Fruit fly (Drosophila melanogaster) whole organism, embryonic: ENCODE data around the gene msps.

Source experiments
- Atf6 ChIP-seq: fragments of 200-800 bp; sonication (Bioruptor generic); IDR thresholded peaks from 2 replicates; pipeline ENCODE4 v1.3.6; 2022; ENCODE audit warnings: missing biosample characterization, missing genetic modification characterization
- B-H1 ChIP-seq: fragments of 200-800 bp; sonication (Bioruptor generic); IDR thresholded peaks from 3 replicates; pipeline ENCODE4 v1.3.6; 2022; ENCODE audit warnings: missing biosample characterization, missing genetic modification characterization
- Bdp1 ChIP-seq: fragments of 200-800 bp; sonication (Bioruptor generic); optimal IDR thresholded peaks from 3 replicates; lab custom pipeline; 2016; ENCODE audit warnings: missing biosample characterization, missing genetic modification characterization
- CG10654 ChIP-seq: fragments of 200-800 bp; sonication (Bioruptor generic); optimal IDR thresholded peaks from 2 replicates; lab custom pipeline; 2016; ENCODE audit warnings: missing biosample characterization, missing genetic modification characterization
- CG11560 ChIP-seq: fragments of 200-800 bp; sonication (Bioruptor generic); IDR thresholded peaks from 3 replicates; pipeline ENCODE4 v1.3.6; 2022; ENCODE audit warnings: missing biosample characterization, missing genetic modification characterization
- CG15514 ChIP-seq: fragments of 200-800 bp; sonication (Bioruptor generic); optimal IDR thresholded peaks from 3 replicates; lab custom pipeline; 2017; ENCODE audit warnings: missing biosample characterization, missing genetic modification characterization, mild to moderate bottlenecking, moderate library complexity, missing genetic modification reagents
- CG1603 ChIP-seq: fragments of 200-800 bp; sonication (Bioruptor generic); optimal IDR thresholded peaks from 2 replicates; lab custom pipeline; 2019; ENCODE audit warnings: missing biosample characterization, mild to moderate bottlenecking, missing genetic modification characterization, moderate library complexity
- CG17186 ChIP-seq: fragments of 200-800 bp; sonication (Bioruptor generic); optimal IDR thresholded peaks from 3 replicates; lab custom pipeline; 2017; ENCODE audit warnings: missing biosample characterization, missing genetic modification reagents, missing genetic modification characterization
- CG17385 ChIP-seq: fragments of 200-800 bp; sonication (Bioruptor generic); optimal IDR thresholded peaks from 3 replicates; lab custom pipeline; 2018; ENCODE audit warnings: missing biosample characterization, mild to moderate bottlenecking, missing genetic modification characterization
- CG17802 ChIP-seq: fragments of 200-800 bp; sonication (Bioruptor generic); optimal IDR thresholded peaks from 2 replicates; lab custom pipeline; 2018; ENCODE audit warnings: missing biosample characterization, mild to moderate bottlenecking, missing genetic modification characterization, moderate library complexity
- CG31224 ChIP-seq: fragments of 200-800 bp; sonication (Bioruptor generic); IDR thresholded peaks from 2 replicates; pipeline ENCODE4 v1.3.6; 2022; ENCODE audit warnings: missing biosample characterization, missing genetic modification characterization
- CG3163 ChIP-seq: fragments of 200-800 bp; sonication (Bioruptor generic); optimal IDR thresholded peaks from 3 replicates; lab custom pipeline; 2016; ENCODE audit warnings: missing biosample characterization, missing genetic modification characterization
- CG3847 ChIP-seq: fragments of 200-800 bp; sonication (Bioruptor generic); IDR thresholded peaks from 2 replicates; pipeline ENCODE4 v1.3.6; 2022; ENCODE audit warnings: missing biosample characterization, missing genetic modification characterization
- CG3995 ChIP-seq: fragments of 200-800 bp; sonication (Bioruptor generic); optimal IDR thresholded peaks from 3 replicates; lab custom pipeline; 2016; ENCODE audit warnings: missing biosample characterization, missing genetic modification characterization
- CG5245 ChIP-seq: fragments of 200-800 bp; sonication (Bioruptor generic); optimal IDR thresholded peaks from 3 replicates; lab custom pipeline; 2016; ENCODE audit warnings: missing biosample characterization, missing genetic modification characterization
- CG7372 ChIP-seq: fragments of 200-800 bp; sonication (Bioruptor generic); IDR thresholded peaks from 2 replicates; pipeline ENCODE4 v1.3.6; 2022; ENCODE audit warnings: missing biosample characterization, missing genetic modification characterization
- CG9727 ChIP-seq: fragments of 200-800 bp; sonication (Bioruptor generic); optimal IDR thresholded peaks from 3 replicates; lab custom pipeline; 2017; ENCODE audit warnings: missing biosample characterization, mild to moderate bottlenecking, missing genetic modification characterization
- Ets65A ChIP-seq: fragments of 200-800 bp; sonication (Bioruptor generic); peaks from one replicate; lab custom pipeline; 2016; ENCODE audit warnings: missing biosample characterization, missing genetic modification characterization
- HLHmδ ChIP-seq: fragments of 200-800 bp; sonication (Bioruptor generic); optimal IDR thresholded peaks from 2 replicates; lab custom pipeline; 2018; ENCODE audit warnings: missing biosample characterization, mild to moderate bottlenecking, missing genetic modification characterization, moderate library complexity
- Med ChIP-seq: fragments of 200-800 bp; sonication (Bioruptor generic); peaks from one replicate; lab custom pipeline; 2016; ENCODE audit warnings: missing biosample characterization, missing genetic modification characterization, mild to moderate bottlenecking, inconsistent platforms, moderate library complexity
- NC2α ChIP-seq: fragments of 200-800 bp; sonication (Bioruptor generic); optimal IDR thresholded peaks from 2 replicates; lab custom pipeline; 2016; ENCODE audit warnings: missing biosample characterization, missing genetic modification characterization
- NFAT ChIP-seq: fragments of 200-800 bp; sonication (Bioruptor generic); IDR thresholded peaks from 2 replicates; pipeline ENCODE4 v1.3.6; 2022; ENCODE audit warnings: missing biosample characterization, missing genetic modification characterization
- NK7.1 ChIP-seq: fragments of 200-800 bp; sonication (Bioruptor generic); optimal IDR thresholded peaks from 3 replicates; lab custom pipeline; 2016; ENCODE audit warnings: missing biosample characterization, missing genetic modification characterization
- Oaz ChIP-seq: fragments of 200-800 bp; sonication (Bioruptor generic); IDR thresholded peaks from 2 replicates; pipeline ENCODE4 v1.3.6; 2022; ENCODE audit warnings: missing biosample characterization, missing genetic modification characterization
- Oli ChIP-seq: fragments of 200-800 bp; sonication (Bioruptor generic); optimal IDR thresholded peaks from 2 replicates; lab custom pipeline; 2018; ENCODE audit warnings: missing biosample characterization, mild to moderate bottlenecking, missing genetic modification characterization, moderate library complexity
- Sry-δ ChIP-seq: fragments of 200-800 bp; sonication (Bioruptor generic); optimal IDR thresholded peaks from 2 replicates; lab custom pipeline; 2016; ENCODE audit warnings: missing biosample characterization, missing genetic modification characterization
- ac ChIP-seq: fragments of 200-800 bp; sonication (Bioruptor generic); optimal IDR thresholded peaks from 3 replicates; lab custom pipeline; 2017; ENCODE audit warnings: missing biosample characterization, mild to moderate bottlenecking, missing genetic modification characterization
- ara ChIP-seq: fragments of 200-800 bp; sonication (Bioruptor generic); IDR thresholded peaks from 2 replicates; pipeline ENCODE4 v1.3.6; 2022; ENCODE audit warnings: missing biosample characterization, missing genetic modification characterization
- bcd ChIP-seq: fragments of 200-800 bp; sonication (Bioruptor generic); optimal IDR thresholded peaks from 2 replicates; lab custom pipeline; 2017; ENCODE audit warnings: missing biosample characterization, mild to moderate bottlenecking, missing genetic modification characterization
- bsh ChIP-seq, 2 experiments: fragments of 200-800 bp; sonication (Bioruptor generic); optimal IDR thresholded peaks; 2 replicates each; lab custom pipeline; 2017 to 2018; ENCODE audit warnings: mild to moderate bottlenecking in 2 of 2, missing biosample characterization in 2 of 2, missing genetic modification characterization in 2 of 2, moderate library complexity in 1 of 2
- cad ChIP-seq: fragments of >200 bp; optimal IDR thresholded peaks from 2 replicates; lab custom pipeline; 2017; ENCODE audit warnings: missing biosample characterization, missing genetic modification characterization
- caup ChIP-seq: fragments of 200-800 bp; sonication (Bioruptor generic); optimal IDR thresholded peaks from 3 replicates; lab custom pipeline; 2017; ENCODE audit warnings: missing biosample characterization, mild to moderate bottlenecking, missing genetic modification characterization, moderate library complexity; ENCODE audit not compliant: severe bottlenecking
- chif ChIP-seq, 2 experiments: fragments of 200-800 bp; sonication (Bioruptor generic); optimal IDR thresholded peaks; 3 replicates each; lab custom pipeline; 2016; ENCODE audit warnings: missing biosample characterization in 2 of 2, missing genetic modification characterization in 2 of 2
- chinmo ChIP-seq: fragments of 200-800 bp; sonication (Bioruptor generic); IDR thresholded peaks from 4 replicates; pipeline ENCODE4 v1.3.6; 2022; ENCODE audit warnings: missing biosample characterization, missing genetic modification characterization; ENCODE audit not compliant: partially characterized antibody
- da ChIP-seq: fragments of 200-800 bp; sonication (Bioruptor generic); optimal IDR thresholded peaks from 2 replicates; lab custom pipeline; 2016; ENCODE audit warnings: missing biosample characterization, missing genetic modification characterization
- dpn ChIP-seq, 2 experiments: fragments of 200-800 bp; sonication (Bioruptor generic); optimal IDR thresholded peaks; 3 replicates each; lab custom pipeline; 2016; ENCODE audit warnings: missing biosample characterization in 2 of 2, missing genetic modification characterization in 2 of 2
- gfzf ChIP-seq: fragments of 200-800 bp; sonication (Bioruptor generic); optimal IDR thresholded peaks from 2 replicates; lab custom pipeline; 2016; ENCODE audit warnings: missing biosample characterization, mild to moderate bottlenecking, missing genetic modification characterization, moderate library complexity
- grn ChIP-seq: fragments of 200-800 bp; sonication (Bioruptor generic); optimal IDR thresholded peaks from 3 replicates; lab custom pipeline; 2017; ENCODE audit warnings: missing biosample characterization, missing genetic modification characterization
- ham ChIP-seq: fragments of 200-800 bp; sonication (Bioruptor generic); IDR thresholded peaks from 2 replicates; pipeline ENCODE4 v1.3.6; 2022; ENCODE audit warnings: missing biosample characterization, missing genetic modification characterization
- jumu ChIP-seq: fragments of 200-800 bp; sonication (Bioruptor generic); optimal IDR thresholded peaks from 3 replicates; lab custom pipeline; 2016; ENCODE audit warnings: missing biosample characterization, missing genetic modification characterization
- nau ChIP-seq: fragments of 200-800 bp; sonication (Bioruptor generic); optimal IDR thresholded peaks from 3 replicates; lab custom pipeline; 2017; ENCODE audit warnings: missing biosample characterization, mild to moderate bottlenecking, missing genetic modification characterization, missing genetic modification reagents
- repo ChIP-seq: fragments of 200-800 bp; sonication (Bioruptor generic); optimal IDR thresholded peaks from 2 replicates; lab custom pipeline; 2016; ENCODE audit warnings: missing biosample characterization, missing genetic modification characterization
- row ChIP-seq: fragments of 200-800 bp; sonication (Bioruptor generic); IDR thresholded peaks from 3 replicates; pipeline ENCODE4 v1.3.6; 2022; ENCODE audit warnings: missing biosample characterization, missing genetic modification characterization
- slou ChIP-seq: fragments of 200-800 bp; sonication (Bioruptor generic); optimal IDR thresholded peaks from 3 replicates; lab custom pipeline; 2016; ENCODE audit warnings: missing biosample characterization, missing genetic modification characterization
- so ChIP-seq: fragments of 200-800 bp; sonication (Bioruptor generic); IDR thresholded peaks from 3 replicates; pipeline ENCODE4 v1.3.6; 2022; ENCODE audit warnings: missing biosample characterization, missing genetic modification characterization
- sqz ChIP-seq: fragments of 200-800 bp; sonication (Bioruptor generic); optimal IDR thresholded peaks from 3 replicates; lab custom pipeline; 2018; ENCODE audit warnings: missing biosample characterization, mild to moderate bottlenecking, missing genetic modification characterization
- tap ChIP-seq: fragments of 200-800 bp; optimal IDR thresholded peaks from 3 replicates; lab custom pipeline; 2019; ENCODE audit warnings: missing biosample characterization, mild to moderate bottlenecking, missing genetic modification characterization, moderate library complexity
- tll ChIP-seq, 2 experiments: fragments of 200-800 bp in 1 of 2; fragments of >200 bp in 1 of 2; sonication (Bioruptor generic) in 1 of 2; optimal IDR thresholded peaks; 2 replicates each; lab custom pipeline; 2017 to 2019; ENCODE audit warnings: missing biosample characterization in 2 of 2, missing genetic modification characterization in 2 of 2, mild to moderate bottlenecking in 1 of 2, moderate library complexity in 1 of 2
- tup ChIP-seq: fragments of 200-800 bp; sonication (Bioruptor generic); optimal IDR thresholded peaks from 2 replicates; lab custom pipeline; 2016; ENCODE audit warnings: missing biosample characterization, mild to moderate bottlenecking, missing genetic modification characterization, moderate library complexity

The msps gene

DNA sequence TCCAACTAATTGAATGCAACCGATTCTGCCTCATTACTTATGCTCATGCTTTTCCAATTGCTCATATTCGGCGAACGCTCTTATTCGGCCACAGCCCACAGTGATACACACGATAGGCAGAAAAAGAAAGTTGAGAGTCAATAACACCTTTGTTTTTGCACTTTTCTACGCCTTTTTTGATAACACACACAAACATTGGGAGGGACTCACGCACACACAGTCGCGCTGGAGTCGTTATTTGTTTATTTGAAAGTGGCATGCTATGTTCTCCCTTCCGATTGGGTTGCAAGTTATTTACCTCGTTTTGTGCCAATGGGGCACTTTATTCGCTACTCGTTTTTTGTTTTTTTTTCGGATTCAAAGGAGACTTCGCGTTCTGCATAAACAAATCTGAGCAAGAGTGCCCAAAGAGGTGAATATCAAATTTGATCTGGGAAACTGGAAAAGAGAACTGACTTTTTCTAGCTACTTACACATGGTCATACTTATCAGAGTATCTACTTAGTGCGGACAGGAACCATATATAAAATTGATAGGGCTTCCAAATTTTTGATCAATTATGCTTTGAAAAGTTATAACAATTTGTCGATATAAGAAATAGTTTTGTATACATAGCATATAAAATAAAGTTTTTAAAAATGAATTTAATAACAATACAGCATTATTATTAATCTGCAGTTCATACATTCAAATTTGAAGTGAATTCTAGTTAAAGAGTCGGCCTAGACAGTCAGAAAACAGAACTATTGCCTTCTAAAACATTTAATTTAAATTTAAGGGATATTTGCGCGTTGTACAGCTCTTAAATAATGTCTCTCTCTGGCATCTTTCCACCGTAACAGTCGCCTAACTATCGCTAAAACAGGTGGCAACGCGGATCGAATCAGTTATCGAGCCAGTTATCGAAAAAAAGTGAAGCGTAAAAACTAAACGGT is 48.0 kb downstream of the msps start, which contains the start of the genes Mhcl and Akt (continued):
- TF ChIP-seq Oli = no peak
- peak; percentile 49 for TF ChIP-seq CG1603 (tag; lab: Kevin White, UChicago)
- TF ChIP-seq Atf6 = no peak
- no peak for TF ChIP-seq tll (GFP tag; optimal IDR thresholded peaks at IDR 0.05; lab: Kevin White, UChicago)
- no peak for TF ChIP-seq CG7372 (GFP tag; lab: Robert Waterston, UW)
- peak; percentile 98 for TF ChIP-seq CG15514 (GFP tag; lab: Kevin White, UChicago)
- TF ChIP-seq CG17385 (GFP tag; lab: Kevin White, UChicago) = no peak
- no peak for TF ChIP-seq NK7.1 (GFP tag; lab: Kevin White, UChicago)
- TF ChIP-seq Med (GFP tag; lab: Kevin White, UChicago) = no peak
- TF ChIP-seq ara (GFP tag; lab: Robert Waterston, UW) = no peak
- TF ChIP-seq caup (GFP tag; lab: Kevin White, UChicago) = no peak
- TF ChIP-seq bcd = no peak
- no peak for TF ChIP-seq da (GFP tag; lab: Kevin White, UChicago)
- no peak for TF ChIP-seq Bdp1 (GFP tag; lab: Kevin White, UChicago)
- TF ChIP-seq CG31224 (GFP tag; lab: Robert Waterston, UW) = no peak
- TF ChIP-seq repo = no peak
- TF ChIP-seq sqz = peak; percentile 30
- no peak for TF ChIP-seq B-H1 (GFP tag; lab: Robert Waterston, UW)
- TF ChIP-seq chif (GFP tag; optimal IDR thresholded peaks at IDR 0.05; lab: Kevin White, UChicago) = no peak
- TF ChIP-seq ac (GFP tag; lab: Kevin White, UChicago) = no peak
- peak; percentile 18 for TF ChIP-seq Ets65A
- no peak for TF ChIP-seq nau
- peak; percentile 10 for TF ChIP-seq slou
- TF ChIP-seq NC2α (GFP tag; lab: Kevin White, UChicago) = no peak
- no peak for TF ChIP-seq tup
- TF ChIP-seq jumu = no peak
- peak; percentile 50 for TF ChIP-seq CG17186 (GFP tag; lab: Kevin White, UChicago)
- TF ChIP-seq tap = no peak
- no peak for TF ChIP-seq Oaz (GFP tag; lab: Robert Waterston, UW)
- TF ChIP-seq Sry-δ (GFP tag; lab: Kevin White, UChicago) = peak; percentile 73
- no peak for TF ChIP-seq CG5245 (GFP tag; lab: Kevin White, UChicago)
- TF ChIP-seq dpn (GFP tag; optimal IDR thresholded peaks at IDR 0.05; lab: Kevin White, UChicago) = peak; percentile 10 to 37
- peak; percentile 90 for TF ChIP-seq gfzf (GFP tag; lab: Kevin White, UChicago)
- TF ChIP-seq row (GFP tag; lab: Robert Waterston, UW) = peak; percentile 65
- TF ChIP-seq ham (GFP tag; lab: Robert Waterston, UW) = no peak
- TF ChIP-seq CG3847 (GFP tag; lab: Robert Waterston, UW) = peak; percentile 33; the same call in 1 of the 2 replicates
- TF ChIP-seq CG3163 (GFP tag; lab: Kevin White, UChicago) = no peak
- TF ChIP-seq CG11560 (tag; lab: Robert Waterston, UW) = no peak
- peak in 1 of 2 experiments; percentile 2 for TF ChIP-seq bsh (GFP tag; optimal IDR thresholded peaks at IDR 0.05; lab: Kevin White, UChicago)
- TF ChIP-seq cad (GFP tag; lab: Kevin White, UChicago) = no peak
- TF ChIP-seq CG17802 (tag; lab: Kevin White, UChicago) = peak; percentile 95
- peak; percentile 39; the same call in 1 of the 2 replicates for TF ChIP-seq NFAT (GFP tag; lab: Robert Waterston, UW)
- peak; percentile 76; the same call in 1 of the 4 replicates for TF ChIP-seq chinmo
- TF ChIP-seq grn (GFP tag; lab: Kevin White, UChicago) = peak; percentile 44
- TF ChIP-seq so (GFP tag; lab: Robert Waterston, UW) = no peak
- no peak for TF ChIP-seq CG10654 (GFP tag; lab: Kevin White, UChicago)
- TF ChIP-seq HLHmδ = no peak
- peak; percentile 3 for TF ChIP-seq CG9727
- TF ChIP-seq CG3995 (GFP tag; lab: Kevin White, UChicago) = no peak
